Worm (Caenorhabditis elegans) whole organism, mixed stage, embryonic: ENCODE measurements around the gene rbm-7.

Experiments
- M03D4.4 ChIP-seq: sonication (generic microtip); optimal IDR thresholded peaks from 2 replicates; lab custom pipeline; 2017; ENCODE audit warnings: mild to moderate bottlenecking, missing genetic modification characterization, missing compliant biosample characterization
- bed-3 ChIP-seq: fragments of 200-800 bp; sonication (Bioruptor generic); optimal IDR thresholded peaks from 3 replicates; lab custom pipeline; 2018; ENCODE audit warnings: mild to moderate bottlenecking, missing genetic modification characterization, moderate library complexity, missing compliant biosample characterization
- blmp-1 ChIP-seq: fragments of 150-350 bp; optimal IDR thresholded peaks from 2 replicates; lab custom pipeline; 2014; ENCODE audit warnings: missing biosample characterization, missing genetic modification characterization
- ceh-39 ChIP-seq: fragments of 150-350 bp; optimal IDR thresholded peaks from 2 replicates; lab custom pipeline; 2014; ENCODE audit warnings: missing biosample characterization, missing genetic modification characterization
- ceh-43 ChIP-seq: fragments of 200-800 bp; sonication (Bioruptor generic); optimal IDR thresholded peaks from 2 replicates; lab custom pipeline; 2018; ENCODE audit warnings: mild to moderate bottlenecking, missing genetic modification characterization, moderate library complexity, missing compliant biosample characterization
- ceh-83 ChIP-seq: fragments of 200-800 bp; sonication (Bioruptor generic); optimal IDR thresholded peaks from 2 replicates; lab custom pipeline; 2018; ENCODE audit warnings: mild to moderate bottlenecking, missing genetic modification characterization, missing compliant biosample characterization
- ces-1 ChIP-seq: fragments of 150-350 bp; optimal IDR thresholded peaks from 2 replicates; lab custom pipeline; 2014; ENCODE audit warnings: missing biosample characterization, missing genetic modification reagents, missing genetic modification characterization
- cnd-1 ChIP-seq: fragments of 200-800 bp; sonication (Bioruptor generic); optimal IDR thresholded peaks from 2 replicates; lab custom pipeline; 2018; ENCODE audit warnings: mild to moderate bottlenecking, missing genetic modification characterization, missing compliant biosample characterization
- drap-1 ChIP-seq: fragments of 200-800 bp; sonication (Bioruptor generic); optimal IDR thresholded peaks from 3 replicates; lab custom pipeline; 2018; ENCODE audit warnings: mild to moderate bottlenecking, missing genetic modification characterization, missing compliant biosample characterization
- elt-1 ChIP-seq: sonication (generic microtip); optimal IDR thresholded peaks from 2 replicates; lab custom pipeline; 2017; ENCODE audit warnings: missing genetic modification characterization, mild to moderate bottlenecking, missing compliant biosample characterization, antibody characterized with exemption, moderate library complexity, borderline replicate concordance; ENCODE audit not compliant: insufficient read depth
- elt-3 ChIP-seq: fragments of 150-350 bp; optimal IDR thresholded peaks from 2 replicates; lab custom pipeline; 2014; ENCODE audit warnings: missing biosample characterization, missing genetic modification characterization
- flh-1 ChIP-seq: fragments of 200-800 bp; sonication (Bioruptor generic); optimal IDR thresholded peaks from 2 replicates; lab custom pipeline; 2018; ENCODE audit warnings: mild to moderate bottlenecking, missing genetic modification characterization, moderate library complexity, missing compliant biosample characterization
- ham-2 ChIP-seq: fragments of 200-800 bp; sonication (Bioruptor generic); optimal IDR thresholded peaks from 2 replicates; lab custom pipeline; 2018; ENCODE audit warnings: mild to moderate bottlenecking, missing genetic modification characterization, missing compliant biosample characterization
- hlh-1 ChIP-seq: fragments of 150-350 bp; optimal IDR thresholded peaks from 2 replicates; lab custom pipeline; 2014; ENCODE audit warnings: missing biosample characterization, missing genetic modification reagents, missing genetic modification characterization
- lin-13 ChIP-seq: fragments of 150-350 bp; optimal IDR thresholded peaks from 2 replicates; lab custom pipeline; 2014; ENCODE audit warnings: missing biosample characterization, missing genetic modification characterization
- lin-32 ChIP-seq: fragments of 200-800 bp; sonication (Bioruptor generic); optimal IDR thresholded peaks from 2 replicates; lab custom pipeline; 2018; ENCODE audit warnings: mild to moderate bottlenecking, missing genetic modification characterization, missing compliant biosample characterization
- lsy-2 ChIP-seq: fragments of 150-350 bp; optimal IDR thresholded peaks from 2 replicates; lab custom pipeline; 2014; ENCODE audit warnings: missing biosample characterization, missing genetic modification characterization
- mab-5 ChIP-seq: fragments of 150-350 bp; optimal IDR thresholded peaks from 2 replicates; lab custom pipeline; 2014; ENCODE audit warnings: missing biosample characterization, missing genetic modification characterization
- mep-1 ChIP-seq: fragments of 150-350 bp; optimal IDR thresholded peaks from 2 replicates; lab custom pipeline; 2017; ENCODE audit warnings: missing biosample characterization, missing genetic modification reagents, missing genetic modification characterization, inconsistent platforms
- mls-2 ChIP-seq: sonication (generic microtip); optimal IDR thresholded peaks from 2 replicates; lab custom pipeline; 2016; ENCODE audit warnings: mild to moderate bottlenecking, missing genetic modification characterization, moderate library complexity, missing compliant biosample characterization
- nhr-12 ChIP-seq: fragments of 150-350 bp; optimal IDR thresholded peaks from 2 replicates; lab custom pipeline; 2014; ENCODE audit warnings: missing biosample characterization, missing genetic modification characterization
- nhr-2 ChIP-seq: fragments of 150-350 bp; optimal IDR thresholded peaks from 2 replicates; lab custom pipeline; 2014; ENCODE audit warnings: missing biosample characterization, missing genetic modification characterization
- nhr-237 ChIP-seq: fragments of 150-350 bp; optimal IDR thresholded peaks from 2 replicates; lab custom pipeline; 2014; ENCODE audit warnings: missing biosample characterization, missing genetic modification characterization
- nhr-28 ChIP-seq: fragments of 150-350 bp; optimal IDR thresholded peaks from 2 replicates; lab custom pipeline; 2014; ENCODE audit warnings: missing biosample characterization, missing genetic modification characterization
- nhr-76 ChIP-seq: sonication (generic microtip); optimal IDR thresholded peaks from 2 replicates; lab custom pipeline; 2017; ENCODE audit warnings: missing biosample characterization, missing genetic modification characterization
- pha-4 ChIP-seq: fragments of 150-350 bp; optimal IDR thresholded peaks from 2 replicates; lab custom pipeline; 2018; ENCODE audit warnings: missing biosample characterization, missing genetic modification reagents, missing genetic modification characterization
- sem-2 ChIP-seq: fragments of 200-800 bp; sonication (Bioruptor generic); optimal IDR thresholded peaks from 2 replicates; lab custom pipeline; 2018; ENCODE audit warnings: mild to moderate bottlenecking, missing genetic modification characterization, missing compliant biosample characterization
- snpc-4 ChIP-seq: fragments of 150-350 bp; optimal IDR thresholded peaks from 2 replicates; lab custom pipeline; 2014; ENCODE audit warnings: missing biosample characterization, missing genetic modification characterization
- sptf-1 ChIP-seq: sonication (generic microtip); optimal IDR thresholded peaks from 2 replicates; lab custom pipeline; 2017; ENCODE audit warnings: mild to moderate bottlenecking, missing genetic modification characterization, moderate library complexity, missing compliant biosample characterization
- tbx-8 ChIP-seq: fragments of 200-800 bp; sonication (Bioruptor generic); optimal IDR thresholded peaks from 2 replicates; lab custom pipeline; 2018; ENCODE audit warnings: mild to moderate bottlenecking, missing genetic modification characterization, moderate library complexity, missing compliant biosample characterization
- unc-120 ChIP-seq: sonication (generic microtip); optimal IDR thresholded peaks from 2 replicates; lab custom pipeline; 2017; ENCODE audit warnings: missing genetic modification characterization, missing compliant biosample characterization; ENCODE audit not compliant: poor library complexity, severe bottlenecking
- unc-39 ChIP-seq: fragments of 150-350 bp; optimal IDR thresholded peaks from 2 replicates; lab custom pipeline; 2014; ENCODE audit warnings: missing biosample characterization, missing genetic modification characterization
- unc-62 ChIP-seq: fragments of 150-350 bp; optimal IDR thresholded peaks from 2 replicates; lab custom pipeline; 2014; ENCODE audit warnings: missing biosample characterization, missing genetic modification reagents, missing genetic modification characterization
- zip-8 ChIP-seq: fragments of 150-350 bp; optimal IDR thresholded peaks from 2 replicates; lab custom pipeline; 2014; ENCODE audit warnings: missing biosample characterization, missing genetic modification characterization
- ztf-11 ChIP-seq: fragments of 150-350 bp; optimal IDR thresholded peaks from 2 replicates; lab custom pipeline; 2014; ENCODE audit warnings: missing biosample characterization, missing genetic modification characterization

The rbm-7 gene

DNA sequence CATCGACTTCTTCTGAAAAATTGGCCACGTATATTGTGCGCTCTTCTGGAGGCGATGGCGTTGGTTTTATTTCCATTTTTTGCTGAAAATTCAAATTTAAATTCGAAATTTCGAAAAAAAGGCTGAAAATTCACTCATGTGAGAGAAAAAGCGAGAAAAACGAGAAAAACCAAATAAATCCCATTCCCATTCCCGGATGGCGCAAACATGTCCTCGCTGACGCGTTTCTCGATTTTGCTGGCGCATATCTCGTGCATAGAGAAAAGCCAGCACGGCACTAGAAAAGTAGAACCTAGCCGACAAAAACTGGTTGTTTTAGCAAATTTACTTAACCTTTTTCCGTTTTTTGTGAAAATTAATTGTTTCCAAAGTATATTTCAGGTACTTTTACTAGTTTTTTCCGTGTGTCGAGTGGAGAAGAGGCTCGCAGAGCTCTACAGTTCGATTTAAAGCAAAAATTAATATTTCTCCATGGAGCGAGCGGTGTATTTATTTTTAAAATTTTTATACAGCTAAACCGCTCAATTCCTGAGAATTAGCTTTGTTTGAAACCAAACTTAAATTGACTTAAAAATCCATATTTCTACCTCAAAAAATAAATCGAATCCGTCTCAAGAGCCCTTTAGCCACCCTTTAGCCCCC is at the start of gene rbm-7:
TSS of gene rbm-7 (minus strand) at position 82 of the 642 bp plus-strand sequence.
- TF ChIP-seq pha-4 (tag; lab: Kevin White, UChicago) (peak; percentile 42), unc-120 (tag; lab: Kevin White, UChicago) (peak; percentile 77), elt-1 (tag; lab: Kevin White, UChicago) (no peak), drap-1 (GFP tag; lab: Kevin White, UChicago) (no peak), lsy-2 (tag; lab: Kevin White, UChicago) (peak; percentile 53), mab-5 (tag; lab: Kevin White, UChicago) (no peak), nhr-28 (no peak), lin-13 (tag; lab: Kevin White, UChicago) (peak; percentile 79), nhr-12 (tag; lab: Kevin White, UChicago) (no peak), mls-2 (tag; lab: Kevin White, UChicago) (no peak), sem-2 (GFP tag; lab: Kevin White, UChicago) (no peak), nhr-237 (tag; lab: Kevin White, UChicago) (peak; percentile 19), mep-1 (tag; lab: Kevin White, UChicago) (peak; percentile 79), sptf-1 (tag; lab: Kevin White, UChicago) (peak; percentile 15)

DNA sequence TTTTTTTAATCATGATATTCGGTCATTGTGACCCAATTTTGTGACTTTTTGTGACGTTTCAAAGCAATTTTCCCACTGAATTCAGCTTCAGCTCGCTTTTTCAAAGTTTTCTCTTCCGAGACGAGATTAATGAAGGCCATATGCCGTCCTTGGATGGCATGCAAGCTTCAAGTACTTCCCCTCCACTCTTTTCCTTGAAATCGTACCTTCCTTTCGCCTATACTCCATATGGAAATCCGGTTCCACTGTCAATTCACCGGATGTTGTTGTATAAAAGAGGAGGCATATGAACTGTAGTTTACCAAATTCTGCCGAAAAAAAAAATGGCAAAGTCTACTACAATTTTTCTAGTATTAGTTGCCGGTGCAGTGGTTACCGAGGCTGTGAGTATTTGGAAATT is 49.1 kb upstream of the rbm-7 start, which contains the start of gene ZK1010.4:
TSS of gene ZK1010.4 (plus strand) at position 301 of the 400 bp plus-strand sequence.
- TF ChIP-seq elt-3 (tag; lab: Kevin White, UChicago) (no peak), mep-1 (tag; lab: Kevin White, UChicago) (no peak), tbx-8 (GFP tag; lab: Kevin White, UChicago) (no peak), blmp-1 (tag; lab: Kevin White, UChicago) (no peak), mab-5 (tag; lab: Kevin White, UChicago) (no peak), ceh-39 (no peak), unc-62 (GFP tag; lab: Kevin White, UChicago) (no peak), drap-1 (GFP tag; lab: Kevin White, UChicago) (no peak), bed-3 (GFP tag; lab: Kevin White, UChicago) (no peak), ces-1 (GFP tag; lab: Kevin White, UChicago) (no peak)

DNA sequence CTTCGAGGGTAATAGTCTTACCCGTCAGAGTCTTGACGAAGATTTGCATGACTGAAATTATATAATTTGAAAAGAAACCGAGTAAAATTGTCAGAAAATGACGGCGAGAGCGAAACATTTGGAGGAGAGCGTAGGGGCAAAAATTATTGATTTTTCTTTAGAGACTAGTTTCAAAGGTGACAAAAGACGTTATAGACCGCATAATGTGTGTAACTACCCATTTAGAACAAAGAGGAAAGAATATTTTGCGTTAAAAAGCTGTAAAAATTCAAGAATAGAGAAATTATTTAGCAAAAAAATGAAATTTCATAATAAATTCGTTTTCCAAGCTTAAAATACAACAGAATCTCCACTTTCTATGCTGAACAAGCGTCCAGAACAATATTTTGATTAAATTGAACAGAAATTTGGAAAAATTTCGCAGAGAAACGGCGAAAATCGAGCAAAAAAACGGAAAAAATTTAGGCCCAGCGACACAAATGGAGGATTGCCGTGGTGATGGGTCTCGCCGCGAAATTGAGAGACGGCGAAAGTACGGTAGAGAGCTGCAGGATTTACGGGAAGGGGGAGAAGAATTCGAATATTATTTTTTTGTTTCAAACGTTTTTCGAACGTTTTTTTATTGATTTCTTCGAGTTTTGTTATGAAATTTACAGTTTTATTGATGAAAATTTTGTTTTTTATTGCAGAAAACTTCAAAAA is 47.0 kb upstream of the rbm-7 start, which contains the start of the genes ubq-2 and frg-1:
TSS of gene ubq-2 (minus strand) at position 51 of the 702 bp plus-strand sequence.
TSS of gene frg-1 (plus strand) at position 690 of the 702 bp plus-strand sequence.
- TF ChIP-seq unc-62 (GFP tag; lab: Kevin White, UChicago): no peak
- peak; percentile 10 for TF ChIP-seq ces-1 (GFP tag; lab: Kevin White, UChicago)
- TF ChIP-seq ceh-39: no peak
- TF ChIP-seq nhr-2: no peak
- peak; percentile 60 for TF ChIP-seq pha-4 (tag; lab: Kevin White, UChicago)
- TF ChIP-seq ham-2 (GFP tag; lab: Kevin White, UChicago): no peak
- no peak for TF ChIP-seq elt-3 (tag; lab: Kevin White, UChicago)
- TF ChIP-seq sem-2 (GFP tag; lab: Kevin White, UChicago): no peak
- TF ChIP-seq lin-13 (tag; lab: Kevin White, UChicago): peak; percentile 76
- TF ChIP-seq ceh-43 (GFP tag; lab: Kevin White, UChicago): no peak
- TF ChIP-seq nhr-237 (tag; lab: Kevin White, UChicago): peak; percentile 71
- peak; percentile 19 for TF ChIP-seq mep-1 (tag; lab: Kevin White, UChicago)
- TF ChIP-seq cnd-1 (tag; lab: Kevin White, UChicago): no peak
- TF ChIP-seq tbx-8 (GFP tag; lab: Kevin White, UChicago): no peak
- no peak for TF ChIP-seq M03D4.4
- peak; percentile 10 for TF ChIP-seq mls-2 (tag; lab: Kevin White, UChicago)
- TF ChIP-seq snpc-4 (tag; lab: Kevin White, UChicago): no peak
- TF ChIP-seq nhr-76 (tag; lab: Kevin White, UChicago): no peak
- TF ChIP-seq lsy-2 (tag; lab: Kevin White, UChicago): peak; percentile 98
- no peak for TF ChIP-seq nhr-12 (tag; lab: Kevin White, UChicago)
- TF ChIP-seq elt-1 (tag; lab: Kevin White, UChicago): no peak
- TF ChIP-seq bed-3 (GFP tag; lab: Kevin White, UChicago): no peak
- TF ChIP-seq lin-32 (GFP tag; lab: Kevin White, UChicago): no peak
- no peak for TF ChIP-seq sptf-1 (tag; lab: Kevin White, UChicago)
- no peak for TF ChIP-seq flh-1
- TF ChIP-seq nhr-28: no peak
- no peak for TF ChIP-seq mab-5 (tag; lab: Kevin White, UChicago)
- TF ChIP-seq zip-8 (tag; lab: Kevin White, UChicago): no peak
- TF ChIP-seq blmp-1 (tag; lab: Kevin White, UChicago): no peak
- TF ChIP-seq unc-39: no peak
- peak; percentile 12 for TF ChIP-seq unc-120 (tag; lab: Kevin White, UChicago)
- TF ChIP-seq ztf-11 (tag; lab: Kevin White, UChicago): no peak
- peak; percentile 11 for TF ChIP-seq hlh-1
- TF ChIP-seq ceh-83 (GFP tag; lab: Kevin White, UChicago): no peak
- TF ChIP-seq drap-1 (GFP tag; lab: Kevin White, UChicago): no peak
- TF ChIP-seq, all 35 proteins: peak for 9
